Worm (Caenorhabditis elegans) whole organism, midembryonic: ENCODE results near the gene pqn-76.

Experiments
- cog-1 ChIP-seq: sonication (generic microtip); optimal IDR thresholded peaks from 2 replicates; lab custom pipeline; 2016; ENCODE audit warnings: missing genetic modification characterization, missing compliant biosample characterization
- med-1 ChIP-seq: sonication (generic microtip); optimal IDR thresholded peaks from 2 replicates; lab custom pipeline; 2017; ENCODE audit warnings: missing genetic modification characterization, mild to moderate bottlenecking, missing compliant biosample characterization, antibody characterized with exemption, missing genetic modification reagents; ENCODE audit not compliant: insufficient read depth
- ztf-23 ChIP-seq: fragments of 200-800 bp; sonication (Bioruptor generic); IDR thresholded peaks from 2 replicates; pipeline ENCODE4 v1.3.6; 2022; ENCODE audit warnings: missing genetic modification reagents, missing genetic modification characterization, missing compliant biosample characterization

ce11 chrIV:15604194-15604593 is 25.3 kb downstream of the pqn-76 start:
- no peak for TF ChIP-seq cog-1 (tag; lab: Kevin White, UChicago)
- no peak for TF ChIP-seq med-1
- no peak for TF ChIP-seq ztf-23 (GFP tag; lab: Robert Waterston, UW)
